Worm (Caenorhabditis elegans): ENCODE data around the gene mlc-4.

The mlc-4 gene

ce11 chrIII:3344573-3344972 is 49.0 kb downstream of the mlc-4 start, which contains the start of gene gei-1:
gei-1 (plus strand) TSS chrIII:3344873.
- TF ChIP-seq ces-1 (GFP tag; optimal IDR thresholded peaks at IDR 0.05) (no peak), zip-4 (GFP tag; optimal IDR thresholded peaks at IDR 0.05) (no peak), lir-3 (tag; optimal IDR thresholded peaks at IDR 0.05; ENCODE audit: poor library complexity) (no peak), isw-1 (GFP tag; IDR thresholded peaks at IDR 0.05) (no peak), ama-1 (optimal IDR thresholded peaks at IDR 0.05) (no peak), egl-13 (tag; optimal IDR thresholded peaks at IDR 0.05) (no peak)

ce11 chrIII:3343463-3343862 is 50.1 kb downstream of the mlc-4 start:
- TF ChIP-seq fkh-4 (tag; optimal IDR thresholded peaks at IDR 0.05; ENCODE audit: borderline replicate concordance) (peak; percentile 43), isw-1 (GFP tag; IDR thresholded peaks at IDR 0.05) (no peak), nhr-85 (tag) (peak; percentile 47), dsc-1 (tag; optimal IDR thresholded peaks at IDR 0.05) (peak; percentile 85), sup-37 (GFP tag; optimal IDR thresholded peaks at IDR 0.05) (no peak)
